Worm (Caenorhabditis elegans) whole organism, late embryonic: Measurements from ENCODE around the gene srg-42.
A peak's percentile ranks its signal among the peaks of the same experiment; 100 is the strongest.

Experiments
- C38D4.7 ChIP-seq: fragments of 200-800 bp; sonication (Bioruptor generic); optimal IDR thresholded peaks from 2 replicates; lab custom pipeline; 2018; ENCODE audit warnings: mild to moderate bottlenecking, missing genetic modification characterization, moderate library complexity, missing compliant biosample characterization
- F13H6.1 ChIP-seq: sonication (generic microtip); optimal IDR thresholded peaks from 2 replicates; lab custom pipeline; 2016; ENCODE audit warnings: missing genetic modification characterization, missing compliant biosample characterization
- T23F11.4 ChIP-seq: fragments of 200-800 bp; sonication (Bioruptor generic); optimal IDR thresholded peaks from 2 replicates; lab custom pipeline; 2018; ENCODE audit warnings: mild to moderate bottlenecking, missing genetic modification characterization, missing compliant biosample characterization
- Y22D7AL.16 ChIP-seq: sonication (generic microtip); optimal IDR thresholded peaks from 2 replicates; lab custom pipeline; 2016; ENCODE audit warnings: missing genetic modification characterization, missing compliant biosample characterization
- ama-1 ChIP-seq: fragments of 150-350 bp; optimal IDR thresholded peaks from 2 replicates; lab custom pipeline; 2014
- ceh-24 ChIP-seq: sonication (generic microtip); optimal IDR thresholded peaks from 2 replicates; lab custom pipeline; 2016; ENCODE audit warnings: mild to moderate bottlenecking, missing genetic modification characterization, missing compliant biosample characterization
- ceh-30 ChIP-seq: fragments of 150-350 bp; optimal IDR thresholded peaks from 2 replicates; lab custom pipeline; 2014; ENCODE audit warnings: missing biosample characterization, missing genetic modification characterization
- ceh-31 ChIP-seq: sonication (generic microtip); optimal IDR thresholded peaks from 2 replicates; lab custom pipeline; 2016; ENCODE audit warnings: missing genetic modification characterization, missing compliant biosample characterization
- ceh-48 ChIP-seq: sonication (generic microtip); optimal IDR thresholded peaks from 2 replicates; lab custom pipeline; 2016; ENCODE audit warnings: missing genetic modification characterization, inconsistent platforms, missing compliant biosample characterization
- ceh-9 ChIP-seq: sonication (generic microtip); optimal IDR thresholded peaks from 2 replicates; lab custom pipeline; 2016; ENCODE audit warnings: mild to moderate bottlenecking, missing genetic modification characterization, inconsistent platforms, missing compliant biosample characterization
- dmd-4 ChIP-seq: sonication (generic microtip); optimal IDR thresholded peaks from 2 replicates; lab custom pipeline; 2016; ENCODE audit warnings: borderline replicate concordance, missing genetic modification characterization, missing compliant biosample characterization
- dve-1 ChIP-seq: sonication (generic microtip); optimal IDR thresholded peaks from 2 replicates; lab custom pipeline; 2017; ENCODE audit warnings: antibody characterized with exemption, mild to moderate bottlenecking, missing genetic modification characterization, missing compliant biosample characterization
- elt-2 ChIP-seq: sonication (generic microtip); optimal IDR thresholded peaks from 2 replicates; lab custom pipeline; 2016; ENCODE audit warnings: missing genetic modification reagents, missing genetic modification characterization, missing compliant biosample characterization
- ets-4 ChIP-seq: sonication (generic microtip); optimal IDR thresholded peaks from 2 replicates; lab custom pipeline; 2016; ENCODE audit warnings: missing genetic modification characterization, missing compliant biosample characterization
- eyg-1 ChIP-seq: sonication (generic microtip); optimal IDR thresholded peaks from 2 replicates; lab custom pipeline; 2016; ENCODE audit warnings: missing genotype, missing genetic modification characterization, missing compliant biosample characterization
- fkh-10 ChIP-seq: fragments of 150-350 bp; optimal IDR thresholded peaks from 2 replicates; lab custom pipeline; 2014; ENCODE audit warnings: missing biosample characterization, missing genetic modification reagents, missing genetic modification characterization
- fkh-6 ChIP-seq: sonication (generic microtip); optimal IDR thresholded peaks from 2 replicates; lab custom pipeline; 2016; ENCODE audit warnings: missing genetic modification characterization, missing compliant biosample characterization
- gmeb-2 ChIP-seq: sonication (generic microtip); optimal IDR thresholded peaks from 2 replicates; lab custom pipeline; 2016; ENCODE audit warnings: missing genetic modification characterization, inconsistent platforms, missing compliant biosample characterization
- hlh-30 ChIP-seq: sonication (generic microtip); optimal IDR thresholded peaks from 2 replicates; lab custom pipeline; 2017; ENCODE audit warnings: antibody characterized with exemption, missing genetic modification characterization, missing compliant biosample characterization; ENCODE audit not compliant: insufficient read depth
- hlh-8 ChIP-seq: sonication (generic microtip); optimal IDR thresholded peaks from 2 replicates; lab custom pipeline; 2016; ENCODE audit warnings: missing genotype, missing genetic modification characterization, missing compliant biosample characterization
- lim-6 ChIP-seq: sonication (generic microtip); optimal IDR thresholded peaks from 2 replicates; lab custom pipeline; 2016; ENCODE audit warnings: missing genetic modification characterization, missing compliant biosample characterization
- lin-11 ChIP-seq: fragments of 200-800 bp; sonication (Bioruptor generic); optimal IDR thresholded peaks from 2 replicates; lab custom pipeline; 2018; ENCODE audit warnings: mild to moderate bottlenecking, missing genetic modification characterization, missing compliant biosample characterization
- madf-2 ChIP-seq: sonication (generic microtip); optimal IDR thresholded peaks from 2 replicates; lab custom pipeline; 2017; ENCODE audit warnings: missing genetic modification characterization, missing compliant biosample characterization
- mec-3 ChIP-seq: sonication (generic microtip); optimal IDR thresholded peaks from 2 replicates; lab custom pipeline; 2016; ENCODE audit warnings: borderline replicate concordance, missing genetic modification characterization, missing compliant biosample characterization
- nhr-232 ChIP-seq: sonication (generic microtip); optimal IDR thresholded peaks from 2 replicates; lab custom pipeline; 2016; ENCODE audit warnings: missing genetic modification characterization, missing compliant biosample characterization
- npax-4 ChIP-seq: sonication (generic microtip); optimal IDR thresholded peaks from 2 replicates; lab custom pipeline; 2016; ENCODE audit warnings: missing genetic modification characterization, missing compliant biosample characterization
- pag-3 ChIP-seq: sonication (generic microtip); optimal IDR thresholded peaks from 2 replicates; lab custom pipeline; 2016; ENCODE audit warnings: missing compliant biosample characterization, missing genetic modification characterization, borderline replicate concordance
- sdc-2 ChIP-seq: sonication (generic microtip); optimal IDR thresholded peaks from 2 replicates; lab custom pipeline; 2016; ENCODE audit warnings: missing genotype, missing genetic modification characterization, missing compliant biosample characterization
- syd-9 ChIP-seq: sonication (generic microtip); optimal IDR thresholded peaks from 2 replicates; lab custom pipeline; 2016; ENCODE audit warnings: mild to moderate bottlenecking, missing genetic modification characterization, moderate library complexity, missing compliant biosample characterization
- tbx-7 ChIP-seq: sonication (generic microtip); optimal IDR thresholded peaks from 2 replicates; lab custom pipeline; 2016; ENCODE audit warnings: missing genotype, missing genetic modification characterization, missing compliant biosample characterization
- ttx-3 ChIP-seq: sonication (generic microtip); optimal IDR thresholded peaks from 2 replicates; lab custom pipeline; 2016; ENCODE audit warnings: missing genetic modification reagents, missing genetic modification characterization, missing compliant biosample characterization
- unc-3 ChIP-seq, 2 experiments: fragments of 200-800 bp in 1 of 2; sonication (Bioruptor generic) in 1 of 2; sonication (generic microtip) in 1 of 2; conservative IDR thresholded peaks in 1 of 2; optimal IDR thresholded peaks in 1 of 2; 2 replicates each; pipeline versions ENCODE4 v1.3.6 to Lab custom; 2016 to 2022; ENCODE audit warnings: missing compliant biosample characterization in 2 of 2, missing genetic modification characterization in 2 of 2, missing genetic modification reagents in 1 of 2
- unc-42 ChIP-seq: sonication (generic microtip); optimal IDR thresholded peaks from 2 replicates; lab custom pipeline; 2016; ENCODE audit warnings: missing genotype, missing genetic modification characterization, missing compliant biosample characterization
- unc-55 ChIP-seq: sonication (generic microtip); optimal IDR thresholded peaks from 2 replicates; lab custom pipeline; 2017; ENCODE audit warnings: missing biosample characterization, missing genetic modification reagents, missing genetic modification characterization
- zip-5 ChIP-seq: sonication (generic microtip); optimal IDR thresholded peaks from 2 replicates; lab custom pipeline; 2016; ENCODE audit warnings: missing genetic modification characterization, missing compliant biosample characterization
- ztf-16 ChIP-seq: sonication (generic microtip); optimal IDR thresholded peaks from 2 replicates; lab custom pipeline; 2017; ENCODE audit warnings: missing genetic modification characterization, missing compliant biosample characterization

The srg-42 gene

ce11 chrV:11199497-11199896, 41.6 kb upstream of the srg-42 start:
- TF ChIP-seq ceh-31 (tag; lab: Kevin White, UChicago) (no peak), dmd-4 (tag; lab: Kevin White, UChicago) (no peak), ama-1 (lab: Kevin White, UChicago) (no peak), C38D4.7 (GFP tag; lab: Kevin White, UChicago) (no peak), zip-5 (tag; lab: Kevin White, UChicago) (no peak), ceh-24 (tag; lab: Kevin White, UChicago) (no peak)

- TF ChIP-seq Y22D7AL.16 = no peak
- no peak for TF ChIP-seq mec-3 (tag; lab: Kevin White, UChicago)
- TF ChIP-seq dmd-4 (tag; lab: Kevin White, UChicago) = no peak
- no peak for TF ChIP-seq npax-4 (tag; lab: Kevin White, UChicago)
- TF ChIP-seq zip-5 (tag; lab: Kevin White, UChicago) = no peak
- TF ChIP-seq eyg-1 (tag; lab: Kevin White, UChicago) = no peak
Measured at ce11 chrV:11198094-11198493, 40.2 kb upstream of the srg-42 start.

- peak; percentile 32 for TF ChIP-seq ceh-31 (tag; lab: Kevin White, UChicago)
- TF ChIP-seq unc-42 (tag; lab: Kevin White, UChicago) = no peak
- TF ChIP-seq, all 69 proteins: peak for 1
Measured at ce11 chrV:11196631-11197258, 38.9 kb upstream of the srg-42 start.

ce11 chrV:11196109-11196508, 38.3 kb upstream of the srg-42 start, which contains the start of gene clc-6:
clc-6 (minus strand) TSS chrV:11196209.
- TF ChIP-seq fkh-10 (GFP tag; lab: Kevin White, UChicago) (no peak), ceh-30 (tag; lab: Kevin White, UChicago) (no peak), pag-3 (tag; lab: Kevin White, UChicago) (no peak), syd-9 (no peak), unc-42 (tag; lab: Kevin White, UChicago) (no peak), ceh-9 (no peak), T23F11.4 (GFP tag; lab: Kevin White, UChicago) (no peak), lin-11 (tag; lab: Kevin White, UChicago) (no peak), C38D4.7 (GFP tag; lab: Kevin White, UChicago) (no peak), elt-2 (tag; lab: Kevin White, UChicago) (no peak), tbx-7 (tag; lab: Kevin White, UChicago) (no peak), ztf-16 (tag; lab: Kevin White, UChicago) (no peak), gmeb-2 (tag; lab: Kevin White, UChicago) (no peak), dve-1 (no peak), unc-3 (GFP tag; conservative IDR thresholded peaks at IDR 0.05; lab: Robert Waterston, UW) (no peak), unc-3 (tag; optimal IDR thresholded peaks at IDR 0.05; lab: Kevin White, UChicago) (no peak), hlh-8 (tag; lab: Kevin White, UChicago) (no peak), ceh-24 (tag; lab: Kevin White, UChicago) (no peak), nhr-232 (no peak), hlh-30 (tag; lab: Kevin White, UChicago) (no peak)

- TF ChIP-seq F13H6.1 (tag; lab: Kevin White, UChicago) = no peak
- no peak for TF ChIP-seq C38D4.7 (GFP tag; lab: Kevin White, UChicago)
- TF ChIP-seq ceh-48 (tag; lab: Kevin White, UChicago) = no peak
- TF ChIP-seq madf-2 (tag; lab: Kevin White, UChicago) = no peak
- TF ChIP-seq ets-4 (tag; lab: Kevin White, UChicago) = no peak
- no peak for TF ChIP-seq fkh-6 (tag; lab: Kevin White, UChicago)
- TF ChIP-seq unc-55 (GFP tag; lab: Kevin White, UChicago) = no peak
- TF ChIP-seq ttx-3 (tag; lab: Kevin White, UChicago) = no peak
- TF ChIP-seq lim-6 (tag; lab: Kevin White, UChicago) = no peak
- no peak for TF ChIP-seq sdc-2 (tag; lab: Kevin White, UChicago)
Measured at ce11 chrV:11190983-11191382, 33.1 kb upstream of the srg-42 start, which contains the start of gene lgc-49. lgc-49 (plus strand) TSS chrV:11191283.
